Worm (Caenorhabditis elegans): ENCODE data around the gene fbxb-90.

- TF ChIP-seq lin-13 (GFP tag; optimal IDR thresholded peaks at IDR 0.05) (no peak), unc-39 (tag; optimal IDR thresholded peaks at IDR 0.05) (no peak), mdl-1 (tag; optimal IDR thresholded peaks at IDR 0.05) (no peak), skn-1 (tag; optimal IDR thresholded peaks at IDR 0.05) (no peak), ceh-82 (tag; optimal IDR thresholded peaks at IDR 0.05) (no peak), lsy-2 (tag; optimal IDR thresholded peaks at IDR 0.05) (no peak), nhr-12 (tag; optimal IDR thresholded peaks at IDR 0.05) (no peak), alr-1 (tag; optimal IDR thresholded peaks at IDR 0.05) (no peak)
Observed at ce11 chrII:3775719-3776118, 27.1 kb upstream of the fbxb-90 start, which contains the start of gene T24E12.3.

All from whole organism, L2 larva.